Fruit fly (Drosophila melanogaster): ENCODE data around the gene Arfrp1.
A peak's percentile ranks its signal among the peaks of the same experiment; 100 is the strongest.

Gene Arfrp1

dm6 chrX:9080962-9081361 lies 25.9 kb upstream of the Arfrp1 start, which contains the start of the genes CG7246 and HP1b:
Gene CG7246 (minus strand): TSS chrX:9081057.
Gene HP1b (plus strand): TSS chrX:9081063.
- TF ChIP-seq Atf6 (GFP tag; IDR thresholded peaks at IDR 0.05) (peak; percentile 65), Rx (GFP tag; IDR thresholded peaks at IDR 0.05) (peak; percentile 45), her (GFP tag; optimal IDR thresholded peaks at IDR 0.05) (no peak), CG1233 (GFP tag; optimal IDR thresholded peaks at IDR 0.05) (peak; percentile 14), Fer3 (tag; optimal IDR thresholded peaks at IDR 0.05) (peak; percentile 74), fd64A (GFP tag; optimal IDR thresholded peaks at IDR 0.05) (no peak), tio (GFP tag; optimal IDR thresholded peaks at IDR 0.05) (peak; percentile 42), wek (GFP tag; optimal IDR thresholded peaks at IDR 0.05) (no peak), Spps (tag; optimal IDR thresholded peaks at IDR 0.05) (peak; percentile 45), Nf-YC (tag; optimal IDR thresholded peaks at IDR 0.05) (peak; percentile 64), fru (optimal IDR thresholded peaks at IDR 0.05) (no peak), Deaf1 (tag; optimal IDR thresholded peaks at IDR 0.05) (peak; percentile 27), vnd (GFP tag; IDR thresholded peaks at IDR 0.05; ENCODE audit: partially characterized antibody) (peak; percentile 68), Doc3 (GFP tag; IDR thresholded peaks at IDR 0.05; ENCODE audit: partially characterized antibody) (peak; percentile 75; the same call in 2 of the 3 replicates), HLHmδ (GFP tag; optimal IDR thresholded peaks at IDR 0.05) (no peak), CG18011 (GFP tag; optimal IDR thresholded peaks at IDR 0.05) (peak; percentile 38), vfl (GFP tag; optimal IDR thresholded peaks at IDR 0.05) (peak; percentile 44), CG8765 (GFP tag; IDR thresholded peaks at IDR 0.05) (0 out of 2 replicates have a peak, but pooled peaks have one; percentile 40), chn (GFP tag; optimal IDR thresholded peaks at IDR 0.05) (no peak), toy (GFP tag; IDR thresholded peaks at IDR 0.05) (no peak), CG2202 (tag; optimal IDR thresholded peaks at IDR 0.05) (peak; percentile 32), CG1024 (GFP tag; IDR thresholded peaks at IDR 0.05) (peak; percentile 35; the same call in 1 of the 2 replicates), ERR (GFP tag; optimal IDR thresholded peaks at IDR 0.05) (no peak), CG10654 (GFP tag; optimal IDR thresholded peaks at IDR 0.05) (peak; percentile 42), dan (GFP tag; IDR thresholded peaks at IDR 0.05) (peak; percentile 8; the same call in 1 of the 2 replicates), Hr78 (GFP tag; optimal IDR thresholded peaks at IDR 0.05) (no peak), Gsc (GFP tag; IDR thresholded peaks at IDR 0.05) (no peak), CG15601 (tag; optimal IDR thresholded peaks at IDR 0.05) (peak; percentile 40), crp (GFP tag; optimal IDR thresholded peaks at IDR 0.05) (peak in 1 of 2 experiments; percentile 9), sisA (GFP tag; IDR thresholded peaks at IDR 0.05) (peak; percentile 72), CG17186 (GFP tag; optimal IDR thresholded peaks at IDR 0.05) (peak; percentile 47), caup (GFP tag; optimal IDR thresholded peaks at IDR 0.05; ENCODE audit: severe bottlenecking) (peak; percentile 73), da (GFP tag; optimal IDR thresholded peaks at IDR 0.05) (no peak), Taf1 (GFP tag; IDR thresholded peaks at IDR 0.05) (peak; percentile 46; the same call in 1 of the 2 replicates), CG2889 (GFP tag; IDR thresholded peaks at IDR 0.05) (peak; percentile 56; the same call in 2 of the 3 replicates), Atf3 (GFP tag; optimal IDR thresholded peaks at IDR 0.05) (peak; percentile 0), shn (GFP tag; optimal IDR thresholded peaks at IDR 0.05) (no peak), CrebB (tag; optimal IDR thresholded peaks at IDR 0.05) (no peak), eve (GFP tag; optimal IDR thresholded peaks at IDR 0.05) (no peak), dimm (GFP tag; IDR thresholded peaks at IDR 0.05) (no peak), E2f1 (GFP tag; IDR thresholded peaks at IDR 0.05) (peak; percentile 49; the same call in 1 of the 2 replicates), CG2875 (GFP tag; optimal IDR thresholded peaks at IDR 0.05) (no peak), pita (GFP tag; optimal IDR thresholded peaks at IDR 0.05) (no peak), CG14710 (tag; optimal IDR thresholded peaks at IDR 0.05) (peak; percentile 75), CkIIα-i1 (GFP tag; IDR thresholded peaks at IDR 0.05) (no peak), CG15514 (GFP tag; optimal IDR thresholded peaks at IDR 0.05) (peak; percentile 77), sob (GFP tag; IDR thresholded peaks at IDR 0.05) (peak; percentile 89), BtbVII (GFP tag; optimal IDR thresholded peaks at IDR 0.05) (peak; percentile 50), Oli (tag; optimal IDR thresholded peaks at IDR 0.05) (peak; percentile 31), HmgZ (tag; optimal IDR thresholded peaks at IDR 0.05) (peak; percentile 59), wor (GFP tag; IDR thresholded peaks at IDR 0.05) (peak; percentile 36; the same call in 1 of the 2 replicates)

Measured in whole organism, embryonic.